Worm (Caenorhabditis elegans) whole organism, L3 larva: ENCODE data around the gene F57A10.2.
"Not testable (repeated sequence)": the region's sequence is repeated elsewhere in the genome, so short reads cannot be mapped to it uniquely, and the experiment has no call there.

Experiments
- ceh-16 ChIP-seq: sonication (generic microtip); optimal IDR thresholded peaks from 2 replicates; lab custom pipeline; 2017; ENCODE audit warnings: missing biosample characterization, missing genetic modification characterization
- ceh-28 ChIP-seq: fragments of 150-350 bp; optimal IDR thresholded peaks from 2 replicates; lab custom pipeline; 2014; ENCODE audit warnings: missing biosample characterization, missing genetic modification reagents, missing genetic modification characterization
- ceh-9 ChIP-seq: sonication (generic microtip); optimal IDR thresholded peaks from 2 replicates; lab custom pipeline; 2018; ENCODE audit warnings: missing biosample characterization, missing genetic modification characterization
- daf-12 ChIP-seq: fragments of 150-350 bp; optimal IDR thresholded peaks from 2 replicates; lab custom pipeline; 2014; ENCODE audit warnings: missing biosample characterization, missing genetic modification reagents, missing genetic modification characterization
- egl-27 ChIP-seq: sonication (generic microtip); optimal IDR thresholded peaks from 4 replicates; lab custom pipeline; 2017; ENCODE audit warnings: missing biosample characterization, missing genetic modification reagents, missing genetic modification characterization
- egl-5 ChIP-seq: fragments of 150-350 bp; optimal IDR thresholded peaks from 2 replicates; lab custom pipeline; 2017; ENCODE audit warnings: missing biosample characterization, missing genetic modification reagents, missing genetic modification characterization, inconsistent platforms
- elt-3 ChIP-seq, 3 experiments: fragments of 150-350 bp in 1 of 3; sonication (generic microtip) in 2 of 3; optimal IDR thresholded peaks; 2 replicates in 2 of 3; 4 replicates in 1 of 3; lab custom pipeline; 2014 to 2017; ENCODE audit warnings: missing biosample characterization in 3 of 3, missing genetic modification characterization in 3 of 3
- fkh-10 ChIP-seq: sonication (generic microtip); optimal IDR thresholded peaks from 2 replicates; lab custom pipeline; 2017; ENCODE audit warnings: missing biosample characterization, missing genetic modification reagents, missing genetic modification characterization
- fos-1 ChIP-seq: fragments of 150-350 bp; optimal IDR thresholded peaks from 2 replicates; lab custom pipeline; 2014; ENCODE audit warnings: missing biosample characterization, missing genetic modification characterization
- jun-1 ChIP-seq: fragments of 150-350 bp; optimal IDR thresholded peaks from 2 replicates; lab custom pipeline; 2014; ENCODE audit warnings: missing biosample characterization, missing genetic modification reagents, missing genetic modification characterization
- lin-15B ChIP-seq: fragments of 150-350 bp; optimal IDR thresholded peaks from 2 replicates; lab custom pipeline; 2014; ENCODE audit warnings: missing biosample characterization, missing genetic modification characterization
- lin-39 ChIP-seq: fragments of 150-350 bp; optimal IDR thresholded peaks from 2 replicates; lab custom pipeline; 2018; ENCODE audit warnings: missing biosample characterization, missing genetic modification reagents, missing genetic modification characterization
- lsy-12 ChIP-seq: sonication (generic microtip); optimal IDR thresholded peaks from 2 replicates; lab custom pipeline; 2016; ENCODE audit warnings: mild to moderate bottlenecking, missing genetic modification characterization, missing compliant biosample characterization
- mdl-1 ChIP-seq: fragments of 150-350 bp; optimal IDR thresholded peaks from 2 replicates; lab custom pipeline; 2014; ENCODE audit warnings: missing biosample characterization, missing genetic modification characterization
- mml-1 ChIP-seq: fragments of 150-350 bp; sonication (generic microtip); optimal IDR thresholded peaks from 3 replicates; lab custom pipeline; 2014; ENCODE audit warnings: missing biosample characterization, missing genetic modification characterization
- nfya-1 ChIP-seq: sonication (generic microtip); optimal IDR thresholded peaks from 2 replicates; lab custom pipeline; 2017; ENCODE audit warnings: missing genetic modification characterization, mild to moderate bottlenecking, missing compliant biosample characterization, antibody characterized with exemption, moderate library complexity; ENCODE audit not compliant: insufficient read depth
- nhr-11 ChIP-seq: fragments of 150-350 bp; optimal IDR thresholded peaks from 2 replicates; lab custom pipeline; 2014; ENCODE audit warnings: missing biosample characterization, missing genetic modification characterization
- nhr-12 ChIP-seq: fragments of 150-350 bp; optimal IDR thresholded peaks from 2 replicates; lab custom pipeline; 2014; ENCODE audit warnings: missing biosample characterization, missing genetic modification characterization
- nhr-23 ChIP-seq: fragments of 150-350 bp; optimal IDR thresholded peaks from 2 replicates; lab custom pipeline; 2014; ENCODE audit warnings: missing biosample characterization, missing genetic modification reagents, missing genetic modification characterization
- nhr-237 ChIP-seq: fragments of 150-350 bp; optimal IDR thresholded peaks from 2 replicates; lab custom pipeline; 2014; ENCODE audit warnings: missing biosample characterization, missing genetic modification characterization
- nhr-25 ChIP-seq: sonication (generic microtip); optimal IDR thresholded peaks from 2 replicates; lab custom pipeline; 2017; ENCODE audit warnings: missing biosample characterization, missing genetic modification characterization
- nhr-28 ChIP-seq: fragments of 150-350 bp; optimal IDR thresholded peaks from 2 replicates; lab custom pipeline; 2014; ENCODE audit warnings: missing biosample characterization, missing genetic modification characterization
- nhr-43 ChIP-seq: sonication (generic microtip); optimal IDR thresholded peaks from 2 replicates; lab custom pipeline; 2016; ENCODE audit warnings: mild to moderate bottlenecking, missing genetic modification characterization, missing compliant biosample characterization; ENCODE audit not compliant: poor library complexity, severe bottlenecking
- nhr-67 ChIP-seq: fragments of 150-350 bp; optimal IDR thresholded peaks from 2 replicates; lab custom pipeline; 2014; ENCODE audit warnings: missing biosample characterization, missing genetic modification characterization
- nhr-77 ChIP-seq: fragments of 150-350 bp; optimal IDR thresholded peaks from 2 replicates; lab custom pipeline; 2014; ENCODE audit warnings: missing biosample characterization, missing genetic modification characterization
- pha-4 ChIP-seq: fragments of 150-350 bp; optimal IDR thresholded peaks from 2 replicates; lab custom pipeline; 2014; ENCODE audit warnings: missing biosample characterization, missing genetic modification reagents, missing genetic modification characterization
- pqm-1 ChIP-seq: fragments of 150-350 bp; optimal IDR thresholded peaks from 2 replicates; lab custom pipeline; 2017; ENCODE audit warnings: missing biosample characterization, missing genetic modification characterization, inconsistent platforms
- sea-2 ChIP-seq: fragments of 150-350 bp; sonication (generic microtip); optimal IDR thresholded peaks from 4 replicates; lab custom pipeline; 2014; ENCODE audit warnings: missing biosample characterization, missing genetic modification reagents, missing genetic modification characterization
- skn-1 ChIP-seq: fragments of 150-350 bp; optimal IDR thresholded peaks from 2 replicates; lab custom pipeline; 2014; ENCODE audit warnings: missing biosample characterization, missing genetic modification characterization
- snpc-4 ChIP-seq: fragments of 150-350 bp; optimal IDR thresholded peaks from 2 replicates; lab custom pipeline; 2014; ENCODE audit warnings: missing biosample characterization, missing genetic modification characterization
- tbx-2 ChIP-seq: sonication (generic microtip); optimal IDR thresholded peaks from 2 replicates; lab custom pipeline; 2016; ENCODE audit warnings: mild to moderate bottlenecking, missing genetic modification characterization, missing compliant biosample characterization
- unc-62 ChIP-seq: fragments of 150-350 bp; sonication (generic microtip); optimal IDR thresholded peaks from 4 replicates; lab custom pipeline; 2014; ENCODE audit warnings: missing biosample characterization, missing genetic modification reagents, missing genetic modification characterization
- zag-1 ChIP-seq: fragments of 150-350 bp; optimal IDR thresholded peaks from 2 replicates; lab custom pipeline; 2014; ENCODE audit warnings: missing biosample characterization, missing genetic modification characterization
- ztf-4 ChIP-seq: fragments of 150-350 bp; optimal IDR thresholded peaks from 2 replicates; lab custom pipeline; 2014; ENCODE audit warnings: missing biosample characterization, missing genetic modification characterization

Gene F57A10.2

DNA sequence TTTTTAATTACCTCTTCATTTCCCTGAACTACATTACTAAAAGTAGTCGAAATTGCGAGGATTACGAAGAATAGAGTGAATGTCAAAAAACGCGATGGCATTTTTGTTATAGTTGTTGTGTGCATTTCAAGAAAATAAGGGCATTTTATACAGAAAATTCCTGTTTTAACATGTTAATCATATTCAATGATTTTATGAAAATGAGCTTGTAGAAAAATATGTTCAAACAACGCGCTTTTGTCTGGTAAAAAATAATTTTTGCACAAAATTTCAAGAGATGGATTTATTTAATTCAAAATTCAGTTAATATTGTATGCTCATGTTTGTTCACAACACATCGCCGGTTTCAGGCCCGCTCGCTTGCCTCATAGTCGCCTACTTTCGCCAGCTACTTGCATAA lies 31.7 kb downstream of the F57A10.2 start, which contains the start of gene T26E4.10:
Gene T26E4.10, minus strand, starts transcription at position 101 of the 400 bp plus-strand sequence.
- TF ChIP-seq daf-12 (tag; lab: Kevin White, UChicago): no peak
- TF ChIP-seq nhr-12 (tag; lab: Kevin White, UChicago): no peak
- TF ChIP-seq fkh-10: no peak
- no peak for TF ChIP-seq nhr-23 (tag; lab: Kevin White, UChicago)
- TF ChIP-seq nhr-25: no peak
- no peak for TF ChIP-seq pha-4 (tag; lab: Kevin White, UChicago)
- no peak for TF ChIP-seq pqm-1
- no peak for TF ChIP-seq ceh-9 (tag; lab: Kevin White, UChicago)
- no peak for TF ChIP-seq egl-5 (tag; lab: Kevin White, UChicago)
- TF ChIP-seq, all 47 proteins: peak for 0

DNA sequence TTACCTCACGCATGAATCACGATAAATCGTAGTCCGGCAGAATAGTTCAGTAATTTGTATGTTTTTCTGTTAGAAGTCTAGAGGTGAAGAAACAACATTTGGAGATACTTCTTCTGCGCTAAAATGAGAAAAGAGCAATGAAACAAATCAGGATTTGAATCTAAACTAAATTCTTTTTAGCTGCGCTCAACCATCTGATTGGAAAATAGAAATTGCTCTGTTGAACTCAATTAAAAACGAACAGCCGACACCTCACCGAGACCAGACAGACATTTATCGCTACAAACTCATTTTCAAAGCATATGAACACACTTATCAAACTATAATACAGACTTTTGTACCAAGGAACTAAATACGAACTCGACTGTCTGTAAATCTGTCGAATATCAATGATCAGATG lies 36.2 kb downstream of the F57A10.2 start, which contains the start of gene T26E4.9:
Gene T26E4.9, minus strand, starts transcription at position 101 of the 400 bp plus-strand sequence.
- TF ChIP-seq zag-1, egl-5, lsy-12 (tag; lab: Kevin White, UChicago): not testable (repeated sequence)

DNA sequence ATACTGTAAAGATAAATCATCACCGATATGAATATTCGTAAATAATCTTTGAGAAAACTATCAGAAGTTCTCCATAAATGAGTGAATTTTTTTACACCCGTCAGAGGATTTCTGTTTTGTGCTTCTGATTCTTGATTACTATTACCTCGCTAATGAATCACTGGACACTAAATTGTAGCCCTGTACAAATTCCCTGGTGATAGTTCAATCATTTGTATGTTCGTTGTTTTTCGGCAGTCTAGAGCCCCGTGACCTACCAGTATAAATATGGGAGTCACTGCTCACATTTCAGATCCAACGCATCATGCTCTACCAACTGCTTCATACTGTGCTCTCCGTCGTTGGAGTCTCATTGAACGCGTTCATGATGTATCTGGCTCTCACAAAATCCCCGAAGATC lies 36.7 kb downstream of the F57A10.2 start, which contains the start of gene srd-27:
Gene srd-27, plus strand, starts transcription at position 301 of the 400 bp plus-strand sequence.
- TF ChIP-seq ceh-9, lin-15B, nhr-12 (tag; lab: Kevin White, UChicago): not testable (repeated sequence)

DNA sequence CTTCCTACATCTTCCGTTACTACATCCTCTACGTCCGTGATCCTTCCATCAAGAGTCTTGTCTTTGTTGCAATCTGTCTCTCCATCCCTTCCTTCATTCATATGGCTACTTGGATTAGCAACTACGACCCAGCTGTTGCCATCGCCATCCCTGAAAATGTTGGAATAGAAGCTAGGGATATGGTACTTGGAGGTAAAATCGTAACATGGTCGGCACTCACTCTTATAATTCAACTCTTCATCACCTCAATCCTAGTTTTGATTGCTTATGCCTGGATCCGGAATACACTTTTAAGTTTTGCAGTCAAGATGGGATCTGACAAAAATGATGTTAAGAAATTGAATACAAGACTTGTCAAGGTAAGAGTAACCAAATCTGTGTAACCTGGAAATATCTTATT lies 37.4 kb downstream of the F57A10.2 start, which contains the start of gene T26E4.18:
Gene T26E4.18, minus strand, starts transcription at position 101 of the 400 bp plus-strand sequence.
- not testable (repeated sequence) for TF ChIP-seq nhr-77 (tag; lab: Kevin White, UChicago); pqm-1; egl-27 (tag; lab: Kevin White, UChicago)
- TF ChIP-seq, all 47 proteins: peak for 0; not testable (repeated sequence) for 47

DNA sequence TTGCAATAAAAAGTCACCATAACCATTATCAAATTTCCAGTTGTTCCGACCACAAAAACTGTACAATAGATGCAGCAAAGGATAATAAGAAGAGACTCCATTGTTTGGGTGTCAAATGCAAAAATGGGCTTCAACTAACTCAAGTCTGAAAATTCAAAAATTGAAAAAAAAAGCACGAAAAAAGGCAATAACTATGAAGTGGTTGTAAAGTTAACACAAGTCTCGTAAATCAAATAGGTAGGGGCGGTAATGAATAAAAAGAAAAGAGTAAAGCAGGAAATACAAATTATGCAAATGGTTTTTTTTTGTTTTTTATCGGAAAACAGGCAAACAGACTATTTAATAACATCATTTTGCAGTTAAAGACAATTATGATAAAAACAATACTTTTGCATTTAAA lies 41.0 kb downstream of the F57A10.2 start, which contains the start of gene srsx-38:
Gene srsx-38, minus strand, starts transcription at position 101 of the 400 bp plus-strand sequence.
- not testable (repeated sequence) for TF ChIP-seq nfya-1; pha-4 (tag; lab: Kevin White, UChicago); zag-1 (tag; lab: Kevin White, UChicago)

DNA sequence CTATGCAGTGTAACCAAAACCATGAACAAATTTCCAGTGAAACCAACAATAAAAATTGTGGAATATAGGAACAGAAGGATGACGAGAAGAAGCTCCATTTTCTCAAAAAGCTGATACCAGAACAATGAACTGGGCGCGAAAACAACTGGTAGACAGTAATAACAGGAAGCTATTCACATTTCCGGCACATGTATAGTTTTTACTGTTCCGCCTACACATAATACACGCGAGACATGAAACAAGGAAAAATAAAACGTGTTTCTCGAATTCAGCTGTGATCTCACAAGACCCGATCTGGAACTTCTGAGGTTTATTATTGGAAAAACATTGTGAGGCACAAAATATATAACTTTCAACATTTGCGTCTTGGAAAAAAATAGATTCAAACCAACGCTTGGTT lies 43.2 kb downstream of the F57A10.2 start, which contains the start of gene srsx-36:
Gene srsx-36, minus strand, starts transcription at position 101 of the 400 bp plus-strand sequence.
- no peak for TF ChIP-seq fos-1 (tag; lab: Kevin White, UChicago)
- TF ChIP-seq ceh-28: no peak
- TF ChIP-seq sea-2 (GFP tag; lab: Kevin White, UChicago): no peak
- no peak for TF ChIP-seq nhr-67
- no peak for TF ChIP-seq ceh-16 (tag; lab: Kevin White, UChicago)
- no peak for TF ChIP-seq nhr-28 (tag; lab: Kevin White, UChicago)
- no peak for TF ChIP-seq zag-1 (tag; lab: Kevin White, UChicago)
- TF ChIP-seq lin-15B (tag; lab: Kevin White, UChicago): no peak
- no peak for TF ChIP-seq jun-1 (tag; lab: Kevin White, UChicago)
- TF ChIP-seq unc-62 (GFP tag; lab: Kevin White, UChicago): no peak
- TF ChIP-seq lsy-12 (tag; lab: Kevin White, UChicago): no peak
- no peak for TF ChIP-seq nhr-43 (tag; lab: Kevin White, UChicago)
- TF ChIP-seq daf-12 (tag; lab: Kevin White, UChicago): no peak
- TF ChIP-seq fkh-10: no peak
- no peak for TF ChIP-seq nhr-12 (tag; lab: Kevin White, UChicago)

DNA sequence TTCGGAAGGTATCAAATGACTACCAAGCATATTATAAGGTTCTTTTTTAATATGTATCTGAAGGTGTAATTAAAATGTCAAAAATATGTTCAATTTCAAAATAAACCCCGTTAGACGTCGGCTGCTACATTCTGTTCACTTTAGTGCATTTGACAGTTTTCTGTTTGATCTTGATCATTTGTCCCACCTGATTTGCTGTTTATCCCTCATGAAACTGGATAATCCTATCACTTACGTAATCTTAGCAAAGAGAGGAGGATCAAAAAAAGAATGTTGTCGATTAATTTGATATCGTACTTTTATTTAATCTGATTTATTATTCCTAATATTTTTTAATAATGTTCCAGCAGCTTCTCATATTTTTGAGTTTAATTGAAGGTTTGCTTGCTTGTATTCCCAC lies 44.1 kb downstream of the F57A10.2 start, which contains the start of gene F54B8.1:
Gene F54B8.1, plus strand, starts transcription at position 301 of the 400 bp plus-strand sequence.
- TF ChIP-seq nhr-237 (no peak), zag-1 (tag; lab: Kevin White, UChicago) (no peak), skn-1 (no peak), tbx-2 (no peak), mdl-1 (tag; lab: Kevin White, UChicago) (no peak), snpc-4 (tag; lab: Kevin White, UChicago) (no peak), elt-3 (tag; optimal IDR thresholded peaks at IDR 0.05; lab: Kevin White, UChicago) (no peak), pha-4 (tag; lab: Kevin White, UChicago) (no peak), lin-15B (tag; lab: Kevin White, UChicago) (no peak), ztf-4 (tag; lab: Kevin White, UChicago) (no peak), ceh-28 (no peak), nhr-11 (tag; lab: Kevin White, UChicago) (no peak), jun-1 (tag; lab: Kevin White, UChicago) (no peak), egl-5 (tag; lab: Kevin White, UChicago) (no peak), nhr-23 (tag; lab: Kevin White, UChicago) (no peak), nhr-28 (tag; lab: Kevin White, UChicago) (no peak), mml-1 (tag; lab: Kevin White, UChicago) (no peak), lin-39 (tag; lab: Kevin White, UChicago) (no peak)
- TF ChIP-seq, all 47 proteins: peak for 0
